Fruit fly (Drosophila melanogaster) Kc167 (cell line): ENCODE data around the gene CG7365.

Experiments
- h ChIP-seq: fragments of >200 bp; optimal IDR thresholded peaks from 3 replicates; lab custom pipeline; 2018; ENCODE audit warnings: missing external identifiers
- insv ChIP-seq: fragments of >200 bp; optimal IDR thresholded peaks from 3 replicates; lab custom pipeline; 2018; ENCODE audit warnings: missing external identifiers

DNA sequence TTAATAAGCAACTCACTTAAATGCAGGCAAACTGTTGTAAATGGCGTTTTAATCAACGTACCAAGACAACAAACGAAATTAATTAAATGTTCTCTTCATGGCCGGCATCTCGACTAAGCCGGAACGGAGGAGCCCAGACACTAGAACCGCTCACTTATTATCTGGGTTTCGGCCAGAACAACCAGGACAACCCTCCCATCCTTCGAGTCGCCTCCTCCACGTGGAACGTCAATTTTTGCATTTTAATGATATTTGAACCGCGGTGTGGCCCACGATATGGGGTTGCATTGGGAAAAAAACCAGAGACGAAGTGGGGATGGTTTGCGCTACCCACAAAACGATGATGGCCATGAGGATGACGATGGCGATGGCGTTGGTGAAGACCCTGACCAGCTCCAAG is 42.1 kb downstream of the CG7365 start:
- TF ChIP-seq h (no peak), insv (no peak)
